Fruit fly (Drosophila melanogaster) whole organism, larva: ENCODE data around the gene Lipt2.
A peak's percentile ranks its signal among the peaks of the same experiment; 100 is the strongest.

Source experiments
- noc ChIP-seq: fragments of 200-800 bp; sonication (Bioruptor generic); optimal IDR thresholded peaks from 3 replicates; lab custom pipeline; 2019; ENCODE audit warnings: missing biosample characterization, mild to moderate bottlenecking, missing genetic modification characterization, moderate library complexity

Lipt2 gene

dm6 chr3R:4437113-4437512, at the start of gene Lipt2, which contains the start of gene CG14650:
Gene Lipt2 (minus strand): TSS chr3R:4437329.
Gene CG14650 (plus strand): TSS chr3R:4437387.
- TF ChIP-seq noc (tag; lab: Kevin White, UChicago), result no peak

- TF ChIP-seq noc (tag; lab: Kevin White, UChicago), result no peak
These were observed 47.9 kb upstream of the Lipt2 start, which contains the start of gene Fip1 for dm6 chr3R:4484999-4485398. Gene Fip1 (plus strand): TSS chr3R:4485008.

dm6 chr3R:4480512-4480911, 43.4 kb upstream of the Lipt2 start, which contains the start of gene sac:
Gene sac (plus strand): TSS chr3R:4480812.
- no peak for TF ChIP-seq noc (tag; lab: Kevin White, UChicago)

- TF ChIP-seq noc (tag; lab: Kevin White, UChicago), result no peak
These were observed 42.2 kb upstream of the Lipt2 start, which contains the start of gene CG31523 for dm6 chr3R:4479038-4479988. Gene CG31523 (minus strand): TSS chr3R:4479207.

- TF ChIP-seq noc (tag; lab: Kevin White, UChicago), result peak; percentile 59
These were observed 41.3 kb upstream of the Lipt2 start for dm6 chr3R:4478220-4479037.

dm6 chr3R:4476004-4476403, 38.9 kb upstream of the Lipt2 start:
- no peak for TF ChIP-seq noc (tag; lab: Kevin White, UChicago)

dm6 chr3R:4475378-4475777, 38.2 kb upstream of the Lipt2 start:
- TF ChIP-seq noc (tag; lab: Kevin White, UChicago), result no peak

- TF ChIP-seq noc (tag; lab: Kevin White, UChicago), result no peak
These were observed 35.5 kb upstream of the Lipt2 start for dm6 chr3R:4472694-4472975.

- no peak for TF ChIP-seq noc (tag; lab: Kevin White, UChicago)
These were observed 34.9 kb upstream of the Lipt2 start for dm6 chr3R:4471846-4472693.

dm6 chr3R:4471047-4471751, 34.1 kb upstream of the Lipt2 start:
- peak; percentile 57 for TF ChIP-seq noc (tag; lab: Kevin White, UChicago)

dm6 chr3R:4470695-4471046, 33.5 kb upstream of the Lipt2 start:
- no peak for TF ChIP-seq noc (tag; lab: Kevin White, UChicago)

- no peak for TF ChIP-seq noc (tag; lab: Kevin White, UChicago)
These were observed 31.8 kb upstream of the Lipt2 start for dm6 chr3R:4468926-4469325.

- no peak for TF ChIP-seq noc (tag; lab: Kevin White, UChicago)
These were observed 29.8 kb upstream of the Lipt2 start for dm6 chr3R:4466894-4467293.

dm6 chr3R:4462783-4463182, 25.7 kb upstream of the Lipt2 start, which contains the start of gene CG31522:
Gene CG31522 (minus strand): TSS chr3R:4462883.
- no peak for TF ChIP-seq noc (tag; lab: Kevin White, UChicago)

dm6 chr3R:4458272-4458671, 21.1 kb upstream of the Lipt2 start:
- TF ChIP-seq noc (tag; lab: Kevin White, UChicago), result no peak
